Worm (Caenorhabditis elegans) whole organism, young adult: ENCODE results near the gene R08A2.2.

Experiments
- B0261.1 ChIP-seq: sonication (generic microtip); optimal IDR thresholded peaks from 2 replicates; lab custom pipeline; 2016; ENCODE audit warnings: mild to moderate bottlenecking, missing genetic modification characterization, moderate library complexity, missing compliant biosample characterization
- C06A6.2 ChIP-seq: fragments of 200-800 bp; sonication (Bioruptor generic); conservative IDR thresholded peaks from 2 replicates; pipeline ENCODE4 v1.3.6; 2022; ENCODE audit warnings: missing genetic modification characterization, missing compliant biosample characterization
- F10E7.11 ChIP-seq: sonication (generic microtip); optimal IDR thresholded peaks from 2 replicates; lab custom pipeline; 2017; ENCODE audit warnings: mild to moderate bottlenecking, missing genetic modification characterization, moderate library complexity, missing compliant biosample characterization
- F37B4.10 ChIP-seq: fragments of 200-800 bp; sonication (Bioruptor generic); IDR thresholded peaks from 2 replicates; pipeline ENCODE4 v1.3.6; 2022; ENCODE audit warnings: missing genetic modification characterization, missing compliant biosample characterization
- F55B11.4 ChIP-seq: sonication (generic microtip); optimal IDR thresholded peaks from 2 replicates; lab custom pipeline; 2016; ENCODE audit warnings: missing compliant biosample characterization, missing genetic modification characterization, borderline replicate concordance; ENCODE audit not compliant: insufficient read depth
- F57C9.4 ChIP-seq: sonication (generic microtip); optimal IDR thresholded peaks from 2 replicates; lab custom pipeline; 2017; ENCODE audit warnings: mild to moderate bottlenecking, missing genetic modification characterization, missing compliant biosample characterization
- T07F8.4 ChIP-seq: sonication (generic microtip); optimal IDR thresholded peaks from 2 replicates; lab custom pipeline; 2016; ENCODE audit warnings: mild to moderate bottlenecking, missing genetic modification characterization, moderate library complexity, missing compliant biosample characterization
- Y79H2A.3 ChIP-seq: fragments of 200-800 bp; sonication (Bioruptor generic); conservative IDR thresholded peaks from 2 replicates; pipeline ENCODE4 v1.3.6; 2022; ENCODE audit warnings: missing genetic modification reagents, missing genetic modification characterization, missing compliant biosample characterization
- Y95B8A.8 ChIP-seq: fragments of 200-800 bp; sonication (Bioruptor generic); IDR thresholded peaks from 2 replicates; pipeline ENCODE4 v1.3.6; 2022; ENCODE audit warnings: missing genetic modification reagents, missing genetic modification characterization, missing compliant biosample characterization
- akir-1 ChIP-seq: fragments of 200-800 bp; sonication (Bioruptor generic); optimal IDR thresholded peaks from 2 replicates; lab custom pipeline; 2018; ENCODE audit warnings: mild to moderate bottlenecking, missing genetic modification characterization, moderate library complexity, missing compliant biosample characterization
- ama-1 ChIP-seq, 3 experiments: fragments of 150-350 bp in 1 of 3; sonication (generic microtip) in 2 of 3; optimal IDR thresholded peaks; 2 replicates each; lab custom pipeline; 2014 to 2018; ENCODE audit warnings: missing biosample characterization in 2 of 3, missing genetic modification characterization in 2 of 3, missing genetic modification reagents in 2 of 3
- atf-7 ChIP-seq: sonication (generic microtip); optimal IDR thresholded peaks from 2 replicates; lab custom pipeline; 2017; ENCODE audit warnings: mild to moderate bottlenecking, missing genetic modification characterization, missing compliant biosample characterization
- athp-1 ChIP-seq: sonication (generic microtip); optimal IDR thresholded peaks from 2 replicates; lab custom pipeline; 2017; ENCODE audit warnings: mild to moderate bottlenecking, missing genetic modification characterization, missing compliant biosample characterization
- attf-5 ChIP-seq: fragments of 200-800 bp; sonication (Bioruptor generic); optimal IDR thresholded peaks from 2 replicates; lab custom pipeline; 2018; ENCODE audit warnings: mild to moderate bottlenecking, missing genetic modification characterization, missing compliant biosample characterization
- attf-6 ChIP-seq: fragments of 200-800 bp; sonication (Bioruptor generic); IDR thresholded peaks from 2 replicates; pipeline ENCODE4 v1.3.6; 2022; ENCODE audit warnings: missing genetic modification reagents, missing genetic modification characterization, missing compliant biosample characterization
- ccch-3 ChIP-seq: fragments of 200-800 bp; sonication (Bioruptor generic); optimal IDR thresholded peaks from 2 replicates; lab custom pipeline; 2018; ENCODE audit warnings: mild to moderate bottlenecking, missing genetic modification characterization, missing compliant biosample characterization
- cebp-1 ChIP-seq, 2 experiments: fragments of 200-800 bp in 1 of 2; sonication (Bioruptor generic) in 1 of 2; sonication (generic microtip) in 1 of 2; IDR thresholded peaks in 1 of 2; optimal IDR thresholded peaks in 1 of 2; 2 replicates each; pipeline versions ENCODE4 v1.3.6 to Lab custom; 2017 to 2022; ENCODE audit warnings: missing compliant biosample characterization in 2 of 2, missing genetic modification characterization in 2 of 2, mild to moderate bottlenecking in 1 of 2, missing genetic modification reagents in 1 of 2, moderate library complexity in 1 of 2
- cebp-2 ChIP-seq: fragments of 200-800 bp; sonication (Bioruptor generic); IDR thresholded peaks from 2 replicates; pipeline ENCODE4 v1.3.6; 2022; ENCODE audit warnings: missing genetic modification characterization, missing compliant biosample characterization
- ceh-100 ChIP-seq: fragments of 200-800 bp; sonication (Bioruptor generic); IDR thresholded peaks from 2 replicates; pipeline ENCODE4 v1.3.6; 2022; ENCODE audit warnings: missing genetic modification reagents, missing genetic modification characterization, missing compliant biosample characterization
- ceh-27 ChIP-seq: fragments of 200-800 bp; sonication (Bioruptor generic); optimal IDR thresholded peaks from 2 replicates; lab custom pipeline; 2018; ENCODE audit warnings: mild to moderate bottlenecking, missing genetic modification characterization, moderate library complexity, missing compliant biosample characterization
- ceh-79 ChIP-seq: sonication (generic microtip); optimal IDR thresholded peaks from 2 replicates; lab custom pipeline; 2017; ENCODE audit warnings: mild to moderate bottlenecking, missing genetic modification characterization, missing compliant biosample characterization
- chd-7 ChIP-seq: sonication (generic microtip); optimal IDR thresholded peaks from 2 replicates; lab custom pipeline; 2016; ENCODE audit warnings: mild to moderate bottlenecking, missing genetic modification characterization, moderate library complexity, missing compliant biosample characterization
- egl-18 ChIP-seq: fragments of 200-800 bp; sonication (Bioruptor generic); IDR thresholded peaks from 2 replicates; pipeline ENCODE4 v1.3.6; 2022; ENCODE audit warnings: missing genetic modification reagents, missing genetic modification characterization, missing compliant biosample characterization
- gei-17 ChIP-seq: fragments of 200-800 bp; sonication (Bioruptor generic); optimal IDR thresholded peaks from 2 replicates; lab custom pipeline; 2018; ENCODE audit warnings: mild to moderate bottlenecking, missing genetic modification characterization, missing compliant biosample characterization
- him-1 ChIP-seq: sonication (generic microtip); optimal IDR thresholded peaks from 2 replicates; lab custom pipeline; 2016; ENCODE audit warnings: missing genotype, missing genetic modification reagents, missing genetic modification characterization, missing compliant biosample characterization
- hlh-12 ChIP-seq: sonication (generic microtip); optimal IDR thresholded peaks from 2 replicates; lab custom pipeline; 2016; ENCODE audit warnings: missing genetic modification characterization, missing compliant biosample characterization
- hrde-1 ChIP-seq: sonication (generic microtip); optimal IDR thresholded peaks from 2 replicates; lab custom pipeline; 2016; ENCODE audit warnings: missing genetic modification characterization, mild to moderate bottlenecking, missing compliant biosample characterization, moderate library complexity, missing genotype, missing genetic modification reagents, borderline replicate concordance
- hsf-1 ChIP-seq: fragments of 200-800 bp; sonication (Bioruptor generic); IDR thresholded peaks from 2 replicates; pipeline ENCODE4 v1.3.6; 2022; ENCODE audit warnings: missing genetic modification reagents, missing genetic modification characterization, missing compliant biosample characterization
- lin-26 ChIP-seq: fragments of 200-800 bp; sonication (Bioruptor generic); IDR thresholded peaks from 2 replicates; pipeline ENCODE4 v1.3.6; 2022; ENCODE audit warnings: missing genetic modification reagents, missing genetic modification characterization, missing compliant biosample characterization
- lin-54 ChIP-seq: fragments of 200-800 bp; sonication (Bioruptor generic); optimal IDR thresholded peaks from 2 replicates; lab custom pipeline; 2018; ENCODE audit warnings: mild to moderate bottlenecking, missing genetic modification characterization, missing compliant biosample characterization
- madf-6 ChIP-seq: fragments of 200-800 bp; sonication (Bioruptor generic); IDR thresholded peaks from 2 replicates; pipeline ENCODE4 v1.3.6; 2022; ENCODE audit warnings: missing genetic modification reagents, missing genetic modification characterization, missing compliant biosample characterization
- mcd-1 ChIP-seq: fragments of 200-800 bp; sonication (Bioruptor generic); IDR thresholded peaks from 2 replicates; pipeline ENCODE4 v1.3.6; 2022; ENCODE audit warnings: missing genetic modification reagents, missing genetic modification characterization, missing compliant biosample characterization
- mel-28 ChIP-seq: sonication (generic microtip); optimal IDR thresholded peaks from 2 replicates; lab custom pipeline; 2016; ENCODE audit warnings: borderline replicate concordance, mild to moderate bottlenecking, missing genetic modification characterization, missing compliant biosample characterization
- mes-4 ChIP-seq: sonication (generic microtip); optimal IDR thresholded peaks from 2 replicates; lab custom pipeline; 2016; ENCODE audit warnings: missing genotype, missing genetic modification characterization, missing compliant biosample characterization
- nfya-2 ChIP-seq: fragments of 200-800 bp; sonication (Bioruptor generic); IDR thresholded peaks from 2 replicates; pipeline ENCODE4 v1.3.6; 2022; ENCODE audit warnings: missing genetic modification reagents, missing genetic modification characterization, missing compliant biosample characterization
- nfyb-1 ChIP-seq: fragments of 200-800 bp; sonication (Bioruptor generic); IDR thresholded peaks from 2 replicates; pipeline ENCODE4 v1.3.6; 2022; ENCODE audit warnings: missing genetic modification reagents, missing genetic modification characterization, missing compliant biosample characterization
- sdz-38 ChIP-seq: sonication (generic microtip); optimal IDR thresholded peaks from 2 replicates; lab custom pipeline; 2016; ENCODE audit warnings: missing genotype, missing genetic modification characterization, missing compliant biosample characterization
- snpc-1.1 ChIP-seq: sonication (generic microtip); optimal IDR thresholded peaks from 2 replicates; lab custom pipeline; 2017; ENCODE audit warnings: missing genetic modification characterization, mild to moderate bottlenecking, missing compliant biosample characterization, antibody characterized with exemption, moderate library complexity, missing genotype, missing genetic modification reagents; ENCODE audit not compliant: insufficient read depth
- somi-1 ChIP-seq: fragments of 200-800 bp; sonication (Bioruptor generic); optimal IDR thresholded peaks from 2 replicates; lab custom pipeline; 2018; ENCODE audit warnings: mild to moderate bottlenecking, missing genetic modification characterization, missing compliant biosample characterization
- tbx-9 ChIP-seq: sonication (generic microtip); optimal IDR thresholded peaks from 2 replicates; lab custom pipeline; 2016; ENCODE audit warnings: borderline replicate concordance, missing genetic modification characterization, inconsistent platforms, missing compliant biosample characterization
- unc-130 ChIP-seq: sonication (generic microtip); optimal IDR thresholded peaks from 2 replicates; lab custom pipeline; 2016; ENCODE audit warnings: missing genetic modification reagents, missing genetic modification characterization, missing compliant biosample characterization
- zim-3 ChIP-seq: sonication (generic microtip); optimal IDR thresholded peaks from 2 replicates; lab custom pipeline; 2017; ENCODE audit warnings: mild to moderate bottlenecking, missing genetic modification characterization, moderate library complexity, missing compliant biosample characterization
- ztf-22 ChIP-seq: fragments of 200-800 bp; sonication (Bioruptor generic); optimal IDR thresholded peaks from 2 replicates; lab custom pipeline; 2018; ENCODE audit warnings: mild to moderate bottlenecking, missing genetic modification characterization, moderate library complexity, missing compliant biosample characterization
- ztf-25 ChIP-seq: fragments of 200-800 bp; sonication (Bioruptor generic); IDR thresholded peaks from 2 replicates; pipeline ENCODE4 v1.3.6; 2022; ENCODE audit warnings: missing genetic modification reagents, missing genetic modification characterization, missing compliant biosample characterization
- ztf-26 ChIP-seq: sonication (generic microtip); optimal IDR thresholded peaks from 2 replicates; lab custom pipeline; 2017; ENCODE audit warnings: missing genetic modification characterization, missing compliant biosample characterization
- ztf-3 ChIP-seq: fragments of 200-800 bp; sonication (Bioruptor generic); optimal IDR thresholded peaks from 2 replicates; lab custom pipeline; 2018; ENCODE audit warnings: mild to moderate bottlenecking, missing genetic modification characterization, missing compliant biosample characterization

The R08A2.2 gene

ce11 chrV:14685435-14686058 is 30.0 kb downstream of the R08A2.2 start, which contains the start of gene C47E8.4 (continued):
- TF ChIP-seq atf-7 (peak; percentile 94), T07F8.4 (peak; percentile 44), F55B11.4 (tag; lab: Kevin White, UChicago) (no peak), B0261.1 (tag; lab: Kevin White, UChicago) (peak; percentile 41), egl-18 (GFP tag; lab: Robert Waterston, UW) (peak; percentile 94), ceh-79 (tag; lab: Kevin White, UChicago) (peak; percentile 87), zim-3 (tag; lab: Kevin White, UChicago) (peak; percentile 76), mel-28 (tag; lab: Kevin White, UChicago) (peak; percentile 65), Y79H2A.3 (no peak), akir-1 (GFP tag; lab: Kevin White, UChicago) (peak; percentile 84), hrde-1 (peak; percentile 90), ama-1 (optimal IDR thresholded peaks at IDR 0.05; lab: Kevin White, UChicago) (peak; percentile 53), ama-1 (GFP tag; optimal IDR thresholded peaks at IDR 0.05; lab: Kevin White, UChicago) (no peak), chd-7 (tag; lab: Kevin White, UChicago) (peak; percentile 94), mcd-1 (GFP tag; lab: Robert Waterston, UW) (peak; percentile 100), nfyb-1 (GFP tag; lab: Robert Waterston, UW) (peak; percentile 100), cebp-2 (GFP tag; lab: Robert Waterston, UW) (peak; percentile 91; the same call in 1 of the 2 replicates), tbx-9 (tag; lab: Kevin White, UChicago) (no peak), cebp-1 (GFP tag; IDR thresholded peaks at IDR 0.05; lab: Robert Waterston, UW) (peak; percentile 60; the same call in 1 of the 2 replicates), cebp-1 (tag; optimal IDR thresholded peaks at IDR 0.05; lab: Kevin White, UChicago) (peak; percentile 92), hsf-1 (peak; percentile 100), athp-1 (tag; lab: Kevin White, UChicago) (peak; percentile 96), F57C9.4 (tag; lab: Kevin White, UChicago) (peak; percentile 57), snpc-1.1 (tag; lab: Kevin White, UChicago) (peak; percentile 32), F37B4.10 (GFP tag; lab: Robert Waterston, UW) (0 out of 2 replicates have a peak, but pooled peaks have one; percentile 33), lin-54 (peak; percentile 98), F10E7.11 (peak; percentile 64), attf-5 (GFP tag; lab: Kevin White, UChicago) (peak; percentile 94), ztf-26 (tag; lab: Kevin White, UChicago) (peak; percentile 94), attf-6 (GFP tag; lab: Robert Waterston, UW) (peak; percentile 71; the same call in 1 of the 2 replicates), him-1 (tag; lab: Kevin White, UChicago) (peak; percentile 81), Y95B8A.8 (peak; percentile 80; the same call in 1 of the 2 replicates), lin-26 (no peak), hlh-12 (tag; lab: Kevin White, UChicago) (no peak), ztf-3 (GFP tag; lab: Kevin White, UChicago) (peak; percentile 85), ceh-27 (peak; percentile 98), sdz-38 (tag; lab: Kevin White, UChicago) (no peak), madf-6 (GFP tag; lab: Robert Waterston, UW) (peak; percentile 93), mes-4 (tag; lab: Kevin White, UChicago) (no peak), ztf-22 (GFP tag; lab: Kevin White, UChicago) (peak; percentile 85), C06A6.2 (GFP tag; lab: Robert Waterston, UW) (peak; percentile 94), ceh-100 (GFP tag; lab: Robert Waterston, UW) (peak; percentile 86), gei-17 (GFP tag; lab: Kevin White, UChicago) (peak; percentile 69), ccch-3 (peak; percentile 90), somi-1 (GFP tag; lab: Kevin White, UChicago) (peak; percentile 90), nfya-2 (GFP tag; lab: Robert Waterston, UW) (peak; percentile 99), ztf-25 (GFP tag; lab: Robert Waterston, UW) (0 out of 2 replicates have a peak, but pooled peaks have one; percentile 80), unc-130 (peak; percentile 97)
